Worm (Caenorhabditis elegans) whole organism, L4 larva: ENCODE results near the gene C29E4.15.

ENCODE experiments used
- ceh-44 ChIP-seq: fragments of 200-800 bp; sonication (Bioruptor generic); IDR thresholded peaks from 2 replicates; pipeline ENCODE4 v1.3.6; 2022; ENCODE audit warnings: missing genetic modification reagents, missing genetic modification characterization, missing compliant biosample characterization
- dmd-8 ChIP-seq: fragments of 200-800 bp; sonication (Bioruptor generic); IDR thresholded peaks from 2 replicates; pipeline ENCODE4 v1.3.6; 2022; ENCODE audit warnings: missing genetic modification characterization, missing compliant biosample characterization
- dpl-1 ChIP-seq: fragments of 150-350 bp; optimal IDR thresholded peaks from 2 replicates; lab custom pipeline; 2014; ENCODE audit warnings: missing biosample characterization, missing genetic modification reagents, missing genetic modification characterization
- egl-43 ChIP-seq: fragments of 200-800 bp; sonication (Bioruptor generic); IDR thresholded peaks from 2 replicates; pipeline ENCODE4 v1.3.6; 2022; ENCODE audit warnings: missing genetic modification reagents, missing genetic modification characterization, missing compliant biosample characterization
- lsy-2 ChIP-seq, 2 experiments: fragments of 150-350 bp in 1 of 2; sonication (generic microtip) in 1 of 2; optimal IDR thresholded peaks; 2 replicates each; lab custom pipeline; 2014 to 2017; ENCODE audit warnings: missing biosample characterization in 2 of 2, missing genetic modification characterization in 2 of 2
- mes-2 ChIP-seq: sonication (generic microtip); optimal IDR thresholded peaks from 2 replicates; lab custom pipeline; 2016; ENCODE audit warnings: missing genotype, mild to moderate bottlenecking, missing genetic modification characterization, missing compliant biosample characterization; ENCODE audit not compliant: poor library complexity, severe bottlenecking
- mxl-2 ChIP-seq: fragments of 200-800 bp; sonication (Bioruptor generic); conservative IDR thresholded peaks from 2 replicates; pipeline ENCODE4 v1.3.6; 2022; ENCODE audit warnings: missing genetic modification reagents, missing genetic modification characterization, missing compliant biosample characterization
- nhr-237 ChIP-seq: sonication (generic microtip); optimal IDR thresholded peaks from 2 replicates; lab custom pipeline; 2017; ENCODE audit warnings: missing biosample characterization, missing genetic modification characterization
- nhr-77 ChIP-seq: fragments of 150-350 bp; optimal IDR thresholded peaks from 2 replicates; lab custom pipeline; 2014; ENCODE audit warnings: missing biosample characterization, missing genetic modification characterization
- snpc-4 ChIP-seq: fragments of 150-350 bp; optimal IDR thresholded peaks from 2 replicates; lab custom pipeline; 2014; ENCODE audit warnings: missing biosample characterization, missing genetic modification characterization
- zag-1 ChIP-seq: fragments of 150-350 bp; optimal IDR thresholded peaks from 2 replicates; lab custom pipeline; 2014; ENCODE audit warnings: missing biosample characterization, missing genetic modification characterization

DNA sequence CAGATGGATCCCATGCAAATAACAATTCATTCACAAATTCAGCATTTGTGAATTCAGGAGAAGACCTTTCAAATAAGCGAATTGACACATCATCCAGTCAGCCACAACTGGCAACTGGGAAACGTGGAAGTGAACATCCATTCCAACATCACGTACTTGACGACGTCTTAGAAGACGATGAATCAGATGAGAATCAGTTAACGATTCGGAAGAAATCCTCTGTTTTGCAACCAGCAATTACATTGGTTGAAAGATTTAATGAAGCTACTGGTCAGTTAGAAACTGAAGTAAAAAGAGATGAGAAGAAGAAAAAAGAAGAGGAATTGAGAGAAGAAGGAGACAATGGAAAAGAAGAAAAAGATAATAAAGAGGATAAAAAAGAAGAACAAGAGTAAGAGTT lies 49.0 kb upstream of the C29E4.15 start:
- TF ChIP-seq lsy-2 (tag; optimal IDR thresholded peaks at IDR 0.05; lab: Kevin White, UChicago) (no peak), snpc-4 (tag; lab: Kevin White, UChicago) (no peak), ceh-44 (GFP tag; lab: Robert Waterston, UW) (no peak), dmd-8 (GFP tag; lab: Robert Waterston, UW) (no peak), zag-1 (tag; lab: Kevin White, UChicago) (no peak), mxl-2 (GFP tag; lab: Robert Waterston, UW) (no peak), nhr-237 (tag; lab: Kevin White, UChicago) (no peak), egl-43 (GFP tag; lab: Robert Waterston, UW) (no peak), mes-2 (no peak), nhr-77 (tag; lab: Kevin White, UChicago) (no peak), dpl-1 (GFP tag; lab: Kevin White, UChicago) (no peak)
